Worm (Caenorhabditis elegans) whole organism, mixed stage, embryonic: ENCODE results near the gene unk-1.

Source experiments
- ceh-43 ChIP-seq: fragments of 200-800 bp; sonication (Bioruptor generic); optimal IDR thresholded peaks from 2 replicates; lab custom pipeline; 2018; ENCODE audit warnings: mild to moderate bottlenecking, missing genetic modification characterization, moderate library complexity, missing compliant biosample characterization
- drap-1 ChIP-seq: fragments of 200-800 bp; sonication (Bioruptor generic); optimal IDR thresholded peaks from 3 replicates; lab custom pipeline; 2018; ENCODE audit warnings: mild to moderate bottlenecking, missing genetic modification characterization, missing compliant biosample characterization
- flh-1 ChIP-seq: fragments of 200-800 bp; sonication (Bioruptor generic); optimal IDR thresholded peaks from 2 replicates; lab custom pipeline; 2018; ENCODE audit warnings: mild to moderate bottlenecking, missing genetic modification characterization, moderate library complexity, missing compliant biosample characterization
- hlh-1 ChIP-seq: fragments of 150-350 bp; optimal IDR thresholded peaks from 2 replicates; lab custom pipeline; 2014; ENCODE audit warnings: missing biosample characterization, missing genetic modification reagents, missing genetic modification characterization
- mls-2 ChIP-seq: sonication (generic microtip); optimal IDR thresholded peaks from 2 replicates; lab custom pipeline; 2016; ENCODE audit warnings: mild to moderate bottlenecking, missing genetic modification characterization, moderate library complexity, missing compliant biosample characterization
- nhr-12 ChIP-seq: fragments of 150-350 bp; optimal IDR thresholded peaks from 2 replicates; lab custom pipeline; 2014; ENCODE audit warnings: missing biosample characterization, missing genetic modification characterization
- nhr-2 ChIP-seq: fragments of 150-350 bp; optimal IDR thresholded peaks from 2 replicates; lab custom pipeline; 2014; ENCODE audit warnings: missing biosample characterization, missing genetic modification characterization
- nhr-237 ChIP-seq: fragments of 150-350 bp; optimal IDR thresholded peaks from 2 replicates; lab custom pipeline; 2014; ENCODE audit warnings: missing biosample characterization, missing genetic modification characterization
- nhr-28 ChIP-seq: fragments of 150-350 bp; optimal IDR thresholded peaks from 2 replicates; lab custom pipeline; 2014; ENCODE audit warnings: missing biosample characterization, missing genetic modification characterization

Gene unk-1

DNA sequence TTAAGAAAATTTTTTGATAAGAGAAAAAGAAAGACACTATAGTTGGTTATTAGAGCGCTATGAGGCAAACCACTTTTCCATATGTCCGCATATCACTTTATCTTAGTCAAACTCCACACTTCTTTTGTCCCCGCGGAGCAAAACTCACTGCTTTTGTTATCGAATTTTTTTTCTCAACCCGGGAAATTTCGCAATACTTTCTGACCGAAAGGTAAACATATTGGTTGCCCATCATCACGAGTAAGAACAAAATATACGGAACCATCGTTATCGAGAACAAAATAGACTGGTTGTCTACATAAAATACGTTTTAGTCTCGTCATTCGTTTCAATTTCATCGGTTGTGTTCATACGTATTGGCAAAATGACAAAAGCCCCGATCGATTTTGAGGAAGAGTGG is 54.5 kb downstream of the unk-1 start, which contains the start of gene C18A11.1:
Gene C18A11.1 (plus strand): TSS at position 36 of the 400 bp plus-strand sequence.
- TF ChIP-seq flh-1 (GFP tag; lab: Kevin White, UChicago) (no peak), nhr-28 (tag; lab: Kevin White, UChicago) (no peak), nhr-237 (tag; lab: Kevin White, UChicago) (no peak), ceh-43 (GFP tag; lab: Kevin White, UChicago) (no peak), mls-2 (no peak), nhr-12 (tag; lab: Kevin White, UChicago) (no peak), nhr-2 (no peak)

DNA sequence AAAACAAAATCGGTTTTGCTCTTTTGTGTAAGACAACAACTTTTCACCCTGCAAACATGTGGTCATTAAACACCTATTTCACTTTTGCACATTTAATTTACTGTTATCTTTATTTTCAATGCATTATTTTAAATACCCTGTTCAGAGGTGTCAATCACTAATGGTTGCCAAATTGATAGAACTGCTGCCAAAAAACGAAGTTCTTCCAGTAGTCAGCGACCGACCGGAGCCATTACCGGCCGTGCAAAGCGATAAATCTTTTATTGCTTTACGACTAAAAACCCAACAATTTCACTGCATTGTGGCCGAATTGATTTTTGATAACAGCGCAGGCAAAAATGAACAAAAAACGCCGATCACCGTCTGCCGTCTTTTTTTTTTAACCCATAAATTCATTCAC is 59.7 kb downstream of the unk-1 start:
- TF ChIP-seq drap-1 (GFP tag; lab: Kevin White, UChicago) (no peak), nhr-28 (tag; lab: Kevin White, UChicago) (no peak), hlh-1 (tag; lab: Kevin White, UChicago) (no peak)
